Worm (Caenorhabditis elegans) whole organism, L2 larva: ENCODE measurements around the gene Y6G8.2.

Source experiments
- ZK546.5 ChIP-seq: sonication (generic microtip); optimal IDR thresholded peaks from 2 replicates; lab custom pipeline; 2017; ENCODE audit warnings: missing biosample characterization, missing genetic modification characterization
- egl-27 ChIP-seq: sonication (generic microtip); optimal IDR thresholded peaks from 3 replicates; lab custom pipeline; 2017; ENCODE audit warnings: missing biosample characterization, missing genetic modification reagents, missing genetic modification characterization
- lsy-2 ChIP-seq, 2 experiments: fragments of 150-350 bp in 1 of 2; sonication (generic microtip) in 1 of 2; optimal IDR thresholded peaks; 2 replicates each; lab custom pipeline; 2014 to 2017; ENCODE audit warnings: missing biosample characterization in 2 of 2, missing genetic modification characterization in 2 of 2
- nhr-25 ChIP-seq: fragments of 150-350 bp; sonication (generic microtip); optimal IDR thresholded peaks from 3 replicates; lab custom pipeline; 2014; ENCODE audit warnings: missing biosample characterization, missing genetic modification characterization
- nhr-6 ChIP-seq: fragments of 150-350 bp; optimal IDR thresholded peaks from 2 replicates; lab custom pipeline; 2014; ENCODE audit warnings: missing biosample characterization, missing genetic modification characterization
- peb-1 ChIP-seq: fragments of 150-350 bp; optimal IDR thresholded peaks from 2 replicates; lab custom pipeline; 2014; ENCODE audit warnings: missing biosample characterization, missing genetic modification characterization
- skn-1 ChIP-seq: sonication (generic microtip); optimal IDR thresholded peaks from 2 replicates; lab custom pipeline; 2017; ENCODE audit warnings: missing biosample characterization, missing genetic modification characterization
- snpc-4 ChIP-seq: fragments of 150-350 bp; optimal IDR thresholded peaks from 2 replicates; lab custom pipeline; 2014; ENCODE audit warnings: missing biosample characterization, missing genetic modification characterization
- unc-39 ChIP-seq: fragments of 150-350 bp; optimal IDR thresholded peaks from 2 replicates; lab custom pipeline; 2014; ENCODE audit warnings: missing biosample characterization, missing genetic modification characterization
- unc-62 ChIP-seq: fragments of 150-350 bp; optimal IDR thresholded peaks from 2 replicates; lab custom pipeline; 2014; ENCODE audit warnings: missing biosample characterization, missing genetic modification reagents, missing genetic modification characterization
- zag-1 ChIP-seq: fragments of 150-350 bp; optimal IDR thresholded peaks from 2 replicates; lab custom pipeline; 2014; ENCODE audit warnings: missing biosample characterization, missing genetic modification characterization
- ztf-11 ChIP-seq: sonication (generic microtip); optimal IDR thresholded peaks from 2 replicates; lab custom pipeline; 2017; ENCODE audit warnings: missing biosample characterization, missing genetic modification characterization

ce11 chrV:17614251-17614650 is 15.5 kb upstream of the Y6G8.2 start, which contains the start of gene Y6G8.14:
- TF ChIP-seq peb-1 (tag; lab: Kevin White, UChicago): no peak
- no peak for TF ChIP-seq skn-1 (tag; lab: Kevin White, UChicago)
- no peak for TF ChIP-seq nhr-6 (tag; lab: Kevin White, UChicago)
- no peak for TF ChIP-seq egl-27
- TF ChIP-seq zag-1 (tag; lab: Kevin White, UChicago): no peak
- TF ChIP-seq unc-62: no peak
- TF ChIP-seq lsy-2 (tag; optimal IDR thresholded peaks at IDR 0.05; lab: Kevin White, UChicago): no peak
- TF ChIP-seq snpc-4: no peak
- no peak for TF ChIP-seq nhr-25 (tag; lab: Kevin White, UChicago)
- TF ChIP-seq ztf-11 (tag; lab: Kevin White, UChicago): no peak
- TF ChIP-seq ZK546.5 (tag; lab: Kevin White, UChicago): no peak
- TF ChIP-seq unc-39: no peak
